Worm (Caenorhabditis elegans) whole organism, mixed stage, embryonic: ENCODE data around the gene str-35.

ENCODE experiments used
- ces-1 ChIP-seq: fragments of 150-350 bp; optimal IDR thresholded peaks from 2 replicates; lab custom pipeline; 2014; ENCODE audit warnings: missing biosample characterization, missing genetic modification reagents, missing genetic modification characterization
- elt-1 ChIP-seq: sonication (generic microtip); optimal IDR thresholded peaks from 2 replicates; lab custom pipeline; 2017; ENCODE audit warnings: missing genetic modification characterization, mild to moderate bottlenecking, missing compliant biosample characterization, antibody characterized with exemption, moderate library complexity, borderline replicate concordance; ENCODE audit not compliant: insufficient read depth
- elt-3 ChIP-seq: fragments of 150-350 bp; optimal IDR thresholded peaks from 2 replicates; lab custom pipeline; 2014; ENCODE audit warnings: missing biosample characterization, missing genetic modification characterization
- lin-13 ChIP-seq: fragments of 150-350 bp; optimal IDR thresholded peaks from 2 replicates; lab custom pipeline; 2014; ENCODE audit warnings: missing biosample characterization, missing genetic modification characterization
- nhr-12 ChIP-seq: fragments of 150-350 bp; optimal IDR thresholded peaks from 2 replicates; lab custom pipeline; 2014; ENCODE audit warnings: missing biosample characterization, missing genetic modification characterization
- nhr-237 ChIP-seq: fragments of 150-350 bp; optimal IDR thresholded peaks from 2 replicates; lab custom pipeline; 2014; ENCODE audit warnings: missing biosample characterization, missing genetic modification characterization
- nhr-28 ChIP-seq: fragments of 150-350 bp; optimal IDR thresholded peaks from 2 replicates; lab custom pipeline; 2014; ENCODE audit warnings: missing biosample characterization, missing genetic modification characterization
- pha-4 ChIP-seq: fragments of 150-350 bp; optimal IDR thresholded peaks from 2 replicates; lab custom pipeline; 2018; ENCODE audit warnings: missing biosample characterization, missing genetic modification reagents, missing genetic modification characterization
- sem-2 ChIP-seq: fragments of 200-800 bp; sonication (Bioruptor generic); optimal IDR thresholded peaks from 2 replicates; lab custom pipeline; 2018; ENCODE audit warnings: mild to moderate bottlenecking, missing genetic modification characterization, missing compliant biosample characterization
- snpc-4 ChIP-seq: fragments of 150-350 bp; optimal IDR thresholded peaks from 2 replicates; lab custom pipeline; 2014; ENCODE audit warnings: missing biosample characterization, missing genetic modification characterization
- unc-62 ChIP-seq: fragments of 150-350 bp; optimal IDR thresholded peaks from 2 replicates; lab custom pipeline; 2014; ENCODE audit warnings: missing biosample characterization, missing genetic modification reagents, missing genetic modification characterization
- zip-8 ChIP-seq: fragments of 150-350 bp; optimal IDR thresholded peaks from 2 replicates; lab custom pipeline; 2014; ENCODE audit warnings: missing biosample characterization, missing genetic modification characterization
- ztf-11 ChIP-seq: fragments of 150-350 bp; optimal IDR thresholded peaks from 2 replicates; lab custom pipeline; 2014; ENCODE audit warnings: missing biosample characterization, missing genetic modification characterization

ce11 chrV:4442749-4443381 is 31.8 kb upstream of the str-35 start, which contains the start of gene rft-1:
- TF ChIP-seq ztf-11 (tag; lab: Kevin White, UChicago) (no peak), nhr-28 (no peak), unc-62 (no peak), lin-13 (tag; lab: Kevin White, UChicago) (no peak), elt-3 (tag; lab: Kevin White, UChicago) (no peak), zip-8 (tag; lab: Kevin White, UChicago) (no peak), nhr-237 (tag; lab: Kevin White, UChicago) (no peak), nhr-12 (no peak), snpc-4 (tag; lab: Kevin White, UChicago) (no peak), elt-1 (tag; lab: Kevin White, UChicago) (no peak), ces-1 (GFP tag; lab: Kevin White, UChicago) (no peak), sem-2 (GFP tag; lab: Kevin White, UChicago) (no peak), pha-4 (tag; lab: Kevin White, UChicago) (no peak)
